Worm (Caenorhabditis elegans) whole organism, L4/young adult: Measurements from ENCODE around the gene C49C3.20.

Source experiments
- W03F9.2 ChIP-seq: fragments of 150-350 bp; optimal IDR thresholded peaks from 2 replicates; lab custom pipeline; 2014; ENCODE audit warnings: missing biosample characterization, missing genetic modification characterization
- dao-5 ChIP-seq: sonication (generic microtip); optimal IDR thresholded peaks from 2 replicates; lab custom pipeline; 2016; ENCODE audit warnings: missing genotype, missing genetic modification characterization, moderate library complexity, missing compliant biosample characterization
- him-1 ChIP-seq: sonication (generic microtip); optimal IDR thresholded peaks from 2 replicates; lab custom pipeline; 2016; ENCODE audit warnings: missing genotype, missing genetic modification reagents, missing genetic modification characterization, missing compliant biosample characterization

- TF ChIP-seq him-1 (tag; lab: Kevin White, UChicago) = no peak
- no peak for TF ChIP-seq dao-5 (tag; lab: Kevin White, UChicago)
- TF ChIP-seq W03F9.2 (tag; lab: Kevin White, UChicago) = no peak
These were observed 27.2 kb upstream of the C49C3.20 start, which contains the start of gene C49C3.11 for ce11 chrIV:17343482-17343881.
